Worm (Caenorhabditis elegans) whole organism, mixed stage, embryonic: ENCODE data around the gene ZK673.2.

Experiments
- lsy-2 ChIP-seq: fragments of 150-350 bp; optimal IDR thresholded peaks from 2 replicates; lab custom pipeline; 2014; ENCODE audit warnings: missing biosample characterization, missing genetic modification characterization
- mab-5 ChIP-seq: fragments of 150-350 bp; optimal IDR thresholded peaks from 2 replicates; lab custom pipeline; 2014; ENCODE audit warnings: missing biosample characterization, missing genetic modification characterization

ce11 chrII:10410989-10411388 lies 37.1 kb upstream of the ZK673.2 start, which contains the start of gene E04D5.5:
- TF ChIP-seq mab-5 (tag; lab: Kevin White, UChicago), result no peak
- no peak for TF ChIP-seq lsy-2
